Worm (Caenorhabditis elegans) whole organism, dauer: ENCODE results near the gene srlf-5.

Experiments used
- unc-62 ChIP-seq: sonication (generic microtip); optimal IDR thresholded peaks from 2 replicates; lab custom pipeline; 2017; ENCODE audit warnings: missing biosample characterization, missing genetic modification reagents, missing genetic modification characterization

The srlf-5 gene

ce11 chrIV:12896371-12896882 lies 30.1 kb downstream of the srlf-5 start, which contains the start of gene K08D8.7:
Gene K08D8.7 (plus strand): TSS chrIV:12896832.
- no peak for TF ChIP-seq unc-62 (GFP tag; lab: Kevin White, UChicago)

ce11 chrIV:12894996-12895395 lies 31.5 kb downstream of the srlf-5 start, which contains the start of gene K08D8.11:
Gene K08D8.11 (plus strand): TSS chrIV:12895296.
- TF ChIP-seq unc-62 (GFP tag; lab: Kevin White, UChicago) = no peak

ce11 chrIV:12893166-12893565 lies 33.4 kb downstream of the srlf-5 start, which contains the start of gene K08D8.12:
Gene K08D8.12 (plus strand): TSS chrIV:12893466.
- TF ChIP-seq unc-62 (GFP tag; lab: Kevin White, UChicago) = no peak

ce11 chrIV:12892194-12892593 lies 34.3 kb downstream of the srlf-5 start, which contains the start of gene K08D8.1:
Gene K08D8.1 (plus strand): TSS chrIV:12892494.
- no peak for TF ChIP-seq unc-62 (GFP tag; lab: Kevin White, UChicago)

ce11 chrIV:12891080-12891479 lies 35.5 kb downstream of the srlf-5 start:
- TF ChIP-seq unc-62 (GFP tag; lab: Kevin White, UChicago) = no peak

- no peak for TF ChIP-seq unc-62 (GFP tag; lab: Kevin White, UChicago)
Observed at ce11 chrIV:12890445-12890844, 36.1 kb downstream of the srlf-5 start, which contains the start of gene K08D8.6. Gene K08D8.6 (minus strand): TSS chrIV:12890508.

ce11 chrIV:12886012-12886411 lies 40.5 kb downstream of the srlf-5 start:
- no peak for TF ChIP-seq unc-62 (GFP tag; lab: Kevin White, UChicago)

- TF ChIP-seq unc-62 (GFP tag; lab: Kevin White, UChicago) = no peak
Observed at ce11 chrIV:12883190-12883589, 43.3 kb downstream of the srlf-5 start, which contains the start of gene ZK896.4. Gene ZK896.4 (minus strand): TSS chrIV:12883290.

- TF ChIP-seq unc-62 (GFP tag; lab: Kevin White, UChicago) = no peak
Observed at ce11 chrIV:12879557-12879956, 47.0 kb downstream of the srlf-5 start, which contains the start of gene ZK896.5. Gene ZK896.5 (minus strand): TSS chrIV:12879645.

ce11 chrIV:12876558-12876957 lies 50.0 kb downstream of the srlf-5 start:
- no peak for TF ChIP-seq unc-62 (GFP tag; lab: Kevin White, UChicago)
